Fruit fly (Drosophila melanogaster) whole organism, embryonic: ENCODE data around the gene CG44090.

Source experiments
- CG1529 ChIP-seq: fragments of 200-800 bp; sonication (Bioruptor generic); optimal IDR thresholded peaks from 3 replicates; lab custom pipeline; 2018; ENCODE audit warnings: missing biosample characterization, missing genetic modification characterization
- CG6175 ChIP-seq: fragments of 200-800 bp; sonication (Bioruptor generic); IDR thresholded peaks from 3 replicates; pipeline ENCODE4 v1.3.6; 2022; ENCODE audit warnings: missing biosample characterization, missing genetic modification characterization
- fu2 ChIP-seq: fragments of 200-800 bp; sonication (Bioruptor generic); optimal IDR thresholded peaks from 2 replicates; lab custom pipeline; 2016; ENCODE audit warnings: missing biosample characterization, missing genetic modification characterization

DNA sequence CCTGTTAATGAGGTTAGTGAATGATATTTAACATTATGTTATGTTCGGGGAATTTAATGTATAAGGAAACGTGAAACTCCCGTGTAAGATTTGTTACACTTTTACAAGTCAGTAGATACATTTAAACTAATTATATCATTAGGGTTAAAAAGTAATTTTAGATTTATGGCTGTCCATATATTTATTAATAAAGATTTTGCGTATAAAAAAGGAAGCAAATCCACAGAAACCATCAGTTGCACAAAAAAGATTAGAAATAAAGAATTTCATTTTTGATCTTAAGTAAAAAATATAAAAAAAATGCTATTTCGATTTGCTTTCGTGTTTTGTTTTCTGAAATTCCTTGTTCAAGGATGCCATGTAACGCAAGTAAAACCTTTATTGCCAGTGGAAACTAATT, 13.9 kb downstream of the CG44090 start, which contains the start of gene CG42835:
- TF ChIP-seq fu2 (GFP tag; lab: Kevin White, UChicago) (no peak), CG6175 (GFP tag; lab: Robert Waterston, UW) (no peak), CG1529 (GFP tag; lab: Kevin White, UChicago) (no peak)
